Worm (Caenorhabditis elegans) whole organism, young adult: ENCODE measurements around the gene lin-15B.

ENCODE experiments used
- B0019.2 ChIP-seq: fragments of 200-800 bp; sonication (Bioruptor generic); conservative IDR thresholded peaks from 2 replicates; pipeline ENCODE4 v1.3.6; 2022; ENCODE audit warnings: missing genetic modification reagents, missing genetic modification characterization, missing compliant biosample characterization
- B0035.1 ChIP-seq: sonication (generic microtip); optimal IDR thresholded peaks from 2 replicates; lab custom pipeline; 2016; ENCODE audit warnings: missing genetic modification characterization, mild to moderate bottlenecking, missing compliant biosample characterization, missing genotype, missing genetic modification reagents
- F10E7.11 ChIP-seq: sonication (generic microtip); optimal IDR thresholded peaks from 2 replicates; lab custom pipeline; 2017; ENCODE audit warnings: mild to moderate bottlenecking, missing genetic modification characterization, moderate library complexity, missing compliant biosample characterization
- F52B5.7 ChIP-seq: sonication (generic microtip); optimal IDR thresholded peaks from 2 replicates; lab custom pipeline; 2016; ENCODE audit warnings: mild to moderate bottlenecking, missing genetic modification characterization, missing compliant biosample characterization
- F55B11.4 ChIP-seq: sonication (generic microtip); optimal IDR thresholded peaks from 2 replicates; lab custom pipeline; 2016; ENCODE audit warnings: missing compliant biosample characterization, missing genetic modification characterization, borderline replicate concordance; ENCODE audit not compliant: insufficient read depth
- F57A8.1 ChIP-seq: fragments of 200-800 bp; sonication (Bioruptor generic); optimal IDR thresholded peaks from 2 replicates; lab custom pipeline; 2018; ENCODE audit warnings: mild to moderate bottlenecking, missing genetic modification characterization, moderate library complexity, missing compliant biosample characterization
- F57C9.4 ChIP-seq: sonication (generic microtip); optimal IDR thresholded peaks from 2 replicates; lab custom pipeline; 2017; ENCODE audit warnings: mild to moderate bottlenecking, missing genetic modification characterization, missing compliant biosample characterization
- Y53F4B.3 ChIP-seq: fragments of 200-800 bp; sonication (Bioruptor generic); IDR thresholded peaks from 2 replicates; pipeline ENCODE4 v1.3.6; 2022; ENCODE audit warnings: missing genetic modification reagents, missing genetic modification characterization, missing compliant biosample characterization
- Y95B8A.8 ChIP-seq: fragments of 200-800 bp; sonication (Bioruptor generic); IDR thresholded peaks from 2 replicates; pipeline ENCODE4 v1.3.6; 2022; ENCODE audit warnings: missing genetic modification reagents, missing genetic modification characterization, missing compliant biosample characterization
- ama-1 ChIP-seq, 3 experiments: fragments of 150-350 bp in 1 of 3; sonication (generic microtip) in 2 of 3; optimal IDR thresholded peaks; 2 replicates each; lab custom pipeline; 2014 to 2018; ENCODE audit warnings: missing biosample characterization in 2 of 3, missing genetic modification characterization in 2 of 3, missing genetic modification reagents in 2 of 3
- atf-7 ChIP-seq: sonication (generic microtip); optimal IDR thresholded peaks from 2 replicates; lab custom pipeline; 2017; ENCODE audit warnings: mild to moderate bottlenecking, missing genetic modification characterization, missing compliant biosample characterization
- athp-1 ChIP-seq: sonication (generic microtip); optimal IDR thresholded peaks from 2 replicates; lab custom pipeline; 2017; ENCODE audit warnings: mild to moderate bottlenecking, missing genetic modification characterization, missing compliant biosample characterization
- attf-6 ChIP-seq: fragments of 200-800 bp; sonication (Bioruptor generic); IDR thresholded peaks from 2 replicates; pipeline ENCODE4 v1.3.6; 2022; ENCODE audit warnings: missing genetic modification reagents, missing genetic modification characterization, missing compliant biosample characterization
- bed-1 ChIP-seq: fragments of 200-800 bp; sonication (Bioruptor generic); IDR thresholded peaks from 2 replicates; pipeline ENCODE4 v1.3.6; 2022; ENCODE audit warnings: missing genetic modification reagents, missing genetic modification characterization, missing compliant biosample characterization
- cebp-1 ChIP-seq, 2 experiments: fragments of 200-800 bp in 1 of 2; sonication (Bioruptor generic) in 1 of 2; sonication (generic microtip) in 1 of 2; IDR thresholded peaks in 1 of 2; optimal IDR thresholded peaks in 1 of 2; 2 replicates each; pipeline versions ENCODE4 v1.3.6 to Lab custom; 2017 to 2022; ENCODE audit warnings: missing compliant biosample characterization in 2 of 2, missing genetic modification characterization in 2 of 2, mild to moderate bottlenecking in 1 of 2, missing genetic modification reagents in 1 of 2, moderate library complexity in 1 of 2
- ceh-27 ChIP-seq: fragments of 200-800 bp; sonication (Bioruptor generic); optimal IDR thresholded peaks from 2 replicates; lab custom pipeline; 2018; ENCODE audit warnings: mild to moderate bottlenecking, missing genetic modification characterization, moderate library complexity, missing compliant biosample characterization
- ceh-40 ChIP-seq: fragments of 200-800 bp; sonication (Bioruptor generic); IDR thresholded peaks from 2 replicates; pipeline ENCODE4 v1.3.6; 2022; ENCODE audit warnings: missing genetic modification characterization, missing compliant biosample characterization
- ceh-58 ChIP-seq: fragments of 200-800 bp; sonication (Bioruptor generic); IDR thresholded peaks from 2 replicates; pipeline ENCODE4 v1.3.6; 2022; ENCODE audit warnings: missing genetic modification characterization, missing compliant biosample characterization
- chd-7 ChIP-seq: sonication (generic microtip); optimal IDR thresholded peaks from 2 replicates; lab custom pipeline; 2016; ENCODE audit warnings: mild to moderate bottlenecking, missing genetic modification characterization, moderate library complexity, missing compliant biosample characterization
- ets-4 ChIP-seq: fragments of 200-800 bp; sonication (Bioruptor generic); optimal IDR thresholded peaks from 2 replicates; lab custom pipeline; 2018; ENCODE audit warnings: mild to moderate bottlenecking, missing genetic modification characterization, missing compliant biosample characterization
- gei-17 ChIP-seq: fragments of 200-800 bp; sonication (Bioruptor generic); optimal IDR thresholded peaks from 2 replicates; lab custom pipeline; 2018; ENCODE audit warnings: mild to moderate bottlenecking, missing genetic modification characterization, missing compliant biosample characterization
- him-1 ChIP-seq: sonication (generic microtip); optimal IDR thresholded peaks from 2 replicates; lab custom pipeline; 2016; ENCODE audit warnings: missing genotype, missing genetic modification reagents, missing genetic modification characterization, missing compliant biosample characterization
- hmg-20 ChIP-seq: fragments of 200-800 bp; sonication (Bioruptor generic); IDR thresholded peaks from 2 replicates; pipeline ENCODE4 v1.3.6; 2022; ENCODE audit warnings: missing genetic modification reagents, missing genetic modification characterization, missing compliant biosample characterization
- hsf-1 ChIP-seq: fragments of 200-800 bp; sonication (Bioruptor generic); IDR thresholded peaks from 2 replicates; pipeline ENCODE4 v1.3.6; 2022; ENCODE audit warnings: missing genetic modification reagents, missing genetic modification characterization, missing compliant biosample characterization
- lag-1 ChIP-seq: fragments of 200-800 bp; sonication (Bioruptor generic); IDR thresholded peaks from 2 replicates; pipeline ENCODE4 v1.3.6; 2022; ENCODE audit warnings: missing genetic modification reagents, missing genetic modification characterization, missing compliant biosample characterization
- lin-26 ChIP-seq: fragments of 200-800 bp; sonication (Bioruptor generic); IDR thresholded peaks from 2 replicates; pipeline ENCODE4 v1.3.6; 2022; ENCODE audit warnings: missing genetic modification reagents, missing genetic modification characterization, missing compliant biosample characterization
- lin-54 ChIP-seq: fragments of 200-800 bp; sonication (Bioruptor generic); optimal IDR thresholded peaks from 2 replicates; lab custom pipeline; 2018; ENCODE audit warnings: mild to moderate bottlenecking, missing genetic modification characterization, missing compliant biosample characterization
- lir-1 ChIP-seq: fragments of 200-800 bp; sonication (Bioruptor generic); conservative IDR thresholded peaks from 2 replicates; pipeline ENCODE4 v1.3.6; 2022; ENCODE audit warnings: missing genetic modification reagents, missing genetic modification characterization, missing compliant biosample characterization
- lsl-1 ChIP-seq: fragments of 200-800 bp; sonication (Bioruptor generic); optimal IDR thresholded peaks from 2 replicates; lab custom pipeline; 2018; ENCODE audit warnings: mild to moderate bottlenecking, missing genetic modification characterization, moderate library complexity, missing compliant biosample characterization
- madf-6 ChIP-seq: fragments of 200-800 bp; sonication (Bioruptor generic); IDR thresholded peaks from 2 replicates; pipeline ENCODE4 v1.3.6; 2022; ENCODE audit warnings: missing genetic modification reagents, missing genetic modification characterization, missing compliant biosample characterization
- mel-28 ChIP-seq: sonication (generic microtip); optimal IDR thresholded peaks from 2 replicates; lab custom pipeline; 2016; ENCODE audit warnings: borderline replicate concordance, mild to moderate bottlenecking, missing genetic modification characterization, missing compliant biosample characterization
- mes-4 ChIP-seq: sonication (generic microtip); optimal IDR thresholded peaks from 2 replicates; lab custom pipeline; 2016; ENCODE audit warnings: missing genotype, missing genetic modification characterization, missing compliant biosample characterization
- nfya-1 ChIP-seq: sonication (generic microtip); optimal IDR thresholded peaks from 2 replicates; lab custom pipeline; 2017; ENCODE audit warnings: antibody characterized with exemption, missing compliant biosample characterization, missing genetic modification characterization, borderline replicate concordance; ENCODE audit not compliant: insufficient read depth
- nhr-27 ChIP-seq: fragments of 200-800 bp; sonication (Bioruptor generic); optimal IDR thresholded peaks from 2 replicates; lab custom pipeline; 2018; ENCODE audit warnings: mild to moderate bottlenecking, missing genetic modification characterization, moderate library complexity, missing compliant biosample characterization
- rcor-1 ChIP-seq: fragments of 200-800 bp; sonication (Bioruptor generic); IDR thresholded peaks from 2 replicates; pipeline ENCODE4 v1.3.6; 2022; ENCODE audit warnings: missing genetic modification reagents, missing genetic modification characterization, missing compliant biosample characterization
- rpc-1 ChIP-seq, 2 experiments: fragments of 150-350 bp in 1 of 2; sonication (generic microtip) in 1 of 2; optimal IDR thresholded peaks; 2 replicates each; lab custom pipeline; 2014 to 2018; ENCODE audit warnings: missing biosample characterization in 1 of 2, missing genetic modification characterization in 1 of 2, missing genetic modification reagents in 1 of 2, missing genotype in 1 of 2
- snpc-4 ChIP-seq, 5 experiments: fragments of 150-350 bp in 1 of 5; sonication (generic microtip) in 4 of 5; optimal IDR thresholded peaks; 2 replicates each; lab custom pipeline; 2014 to 2018; ENCODE audit warnings: missing genetic modification characterization in 5 of 5, missing biosample characterization in 3 of 5, antibody characterized with exemption in 2 of 5, mild to moderate bottlenecking in 2 of 5, missing compliant biosample characterization in 2 of 5, missing genotype in 2 of 5, moderate library complexity in 2 of 5, missing genetic modification reagents in 1 of 5
- unc-62 ChIP-seq: fragments of 150-350 bp; optimal IDR thresholded peaks from 2 replicates; lab custom pipeline; 2014; ENCODE audit warnings: missing biosample characterization, missing genetic modification reagents, missing genetic modification characterization
- xnd-1 ChIP-seq: sonication (generic microtip); optimal IDR thresholded peaks from 2 replicates; lab custom pipeline; 2016; ENCODE audit warnings: missing genotype, missing genetic modification reagents, missing genetic modification characterization, missing compliant biosample characterization
- zim-3 ChIP-seq: sonication (generic microtip); optimal IDR thresholded peaks from 2 replicates; lab custom pipeline; 2017; ENCODE audit warnings: mild to moderate bottlenecking, missing genetic modification characterization, moderate library complexity, missing compliant biosample characterization
- ztf-22 ChIP-seq: fragments of 200-800 bp; sonication (Bioruptor generic); optimal IDR thresholded peaks from 2 replicates; lab custom pipeline; 2018; ENCODE audit warnings: mild to moderate bottlenecking, missing genetic modification characterization, moderate library complexity, missing compliant biosample characterization
- ztf-26 ChIP-seq: sonication (generic microtip); optimal IDR thresholded peaks from 2 replicates; lab custom pipeline; 2017; ENCODE audit warnings: missing genetic modification characterization, missing compliant biosample characterization
- ztf-28 ChIP-seq: fragments of 200-800 bp; sonication (Bioruptor generic); IDR thresholded peaks from 2 replicates; pipeline ENCODE4 v1.3.6; 2022; ENCODE audit warnings: missing genetic modification reagents, missing genetic modification characterization, missing compliant biosample characterization

The lin-15B gene

ce11 chrX:15747814-15748213 lies 21.9 kb downstream of the lin-15B start (continued):
- TF ChIP-seq ceh-40 (GFP tag; lab: Robert Waterston, UW) (no peak), Y53F4B.3 (GFP tag; lab: Robert Waterston, UW) (no peak), B0035.1 (tag; lab: Kevin White, UChicago) (no peak), mel-28 (no peak), madf-6 (no peak), ztf-22 (no peak), B0019.2 (GFP tag; lab: Robert Waterston, UW) (no peak), him-1 (tag; lab: Kevin White, UChicago) (no peak), lsl-1 (no peak), F55B11.4 (tag; lab: Kevin White, UChicago) (no peak), bed-1 (GFP tag; lab: Robert Waterston, UW) (no peak), F52B5.7 (no peak), xnd-1 (tag; lab: Kevin White, UChicago) (no peak), lin-54 (GFP tag; lab: Kevin White, UChicago) (no peak), zim-3 (no peak), ztf-26 (tag; lab: Kevin White, UChicago) (peak; percentile 14), nhr-27 (no peak), unc-62 (no peak), snpc-4 (GFP tag; optimal IDR thresholded peaks at IDR 0.05; lab: Kevin White, UChicago) (no peak), snpc-4 (tag; optimal IDR thresholded peaks at IDR 0.05; lab: Kevin White, UChicago) (peak in 2 of 4 experiments; percentile 11 to 54), rcor-1 (GFP tag; lab: Robert Waterston, UW) (0 out of 2 replicates have a peak, but pooled peaks have one; percentile 34), lag-1 (GFP tag; lab: Robert Waterston, UW) (no peak), rpc-1 (optimal IDR thresholded peaks at IDR 0.05; lab: Kevin White, UChicago) (peak; percentile 61), rpc-1 (tag; optimal IDR thresholded peaks at IDR 0.05; lab: Kevin White, UChicago) (peak; percentile 69), attf-6 (GFP tag; lab: Robert Waterston, UW) (peak; percentile 41), F10E7.11 (no peak), F57A8.1 (GFP tag; lab: Kevin White, UChicago) (no peak), ceh-58 (GFP tag; lab: Robert Waterston, UW) (no peak), ama-1 (optimal IDR thresholded peaks at IDR 0.05; lab: Kevin White, UChicago) (no peak), ama-1 (GFP tag; optimal IDR thresholded peaks at IDR 0.05; lab: Kevin White, UChicago) (no peak), F57C9.4 (tag; lab: Kevin White, UChicago) (no peak), ets-4 (GFP tag; lab: Kevin White, UChicago) (no peak), Y95B8A.8 (GFP tag; lab: Robert Waterston, UW) (no peak), gei-17 (no peak), mes-4 (no peak), athp-1 (tag; lab: Kevin White, UChicago) (no peak), lin-26 (GFP tag; lab: Robert Waterston, UW) (peak; percentile 35; the same call in 1 of the 2 replicates), ceh-27 (GFP tag; lab: Kevin White, UChicago) (no peak), chd-7 (tag; lab: Kevin White, UChicago) (no peak), cebp-1 (GFP tag; IDR thresholded peaks at IDR 0.05; lab: Robert Waterston, UW) (no peak), cebp-1 (tag; optimal IDR thresholded peaks at IDR 0.05; lab: Kevin White, UChicago) (no peak), hmg-20 (GFP tag; lab: Robert Waterston, UW) (no peak), nfya-1 (tag; lab: Kevin White, UChicago) (no peak), lir-1 (GFP tag; lab: Robert Waterston, UW) (no peak), atf-7 (tag; lab: Kevin White, UChicago) (no peak), ztf-28 (GFP tag; lab: Robert Waterston, UW) (no peak), hsf-1 (no peak)
